Worm (Caenorhabditis elegans) whole organism, midembryonic: ENCODE results near the gene bgnt-1.5.
A peak's percentile ranks its signal among the peaks of the same experiment; 100 is the strongest.

Experiments
- T22C8.4 ChIP-seq: fragments of 200-800 bp; sonication (Bioruptor generic); IDR thresholded peaks from 2 replicates; pipeline ENCODE4 v1.3.6; 2022; ENCODE audit warnings: missing genetic modification characterization, missing compliant biosample characterization
- cog-1 ChIP-seq: sonication (generic microtip); optimal IDR thresholded peaks from 2 replicates; lab custom pipeline; 2016; ENCODE audit warnings: missing genetic modification characterization, missing compliant biosample characterization
- flt-1 ChIP-seq: fragments of 200-800 bp; sonication (Bioruptor generic); IDR thresholded peaks from 2 replicates; pipeline ENCODE4 v1.3.6; 2022; ENCODE audit warnings: missing genetic modification characterization, missing compliant biosample characterization
- klf-2 ChIP-seq: fragments of 200-800 bp; sonication (Bioruptor generic); conservative IDR thresholded peaks from 2 replicates; pipeline ENCODE4 v1.3.6; 2022; ENCODE audit warnings: missing genetic modification reagents, missing genetic modification characterization, missing compliant biosample characterization
- med-1 ChIP-seq: sonication (generic microtip); optimal IDR thresholded peaks from 2 replicates; lab custom pipeline; 2017; ENCODE audit warnings: missing genetic modification characterization, mild to moderate bottlenecking, missing compliant biosample characterization, antibody characterized with exemption, missing genetic modification reagents; ENCODE audit not compliant: insufficient read depth
- ref-1 ChIP-seq: fragments of 200-800 bp; sonication (Bioruptor generic); conservative IDR thresholded peaks from 2 replicates; pipeline ENCODE4 v1.3.6; 2022; ENCODE audit warnings: missing genetic modification reagents, missing genetic modification characterization, missing compliant biosample characterization
- tab-1 ChIP-seq: fragments of 200-800 bp; sonication (Bioruptor generic); IDR thresholded peaks from 2 replicates; pipeline ENCODE4 v1.3.6; 2022; ENCODE audit warnings: missing genetic modification characterization, missing compliant biosample characterization
- ztf-23 ChIP-seq: fragments of 200-800 bp; sonication (Bioruptor generic); IDR thresholded peaks from 2 replicates; pipeline ENCODE4 v1.3.6; 2022; ENCODE audit warnings: missing genetic modification reagents, missing genetic modification characterization, missing compliant biosample characterization
- ztf-29 ChIP-seq: fragments of 200-800 bp; sonication (Bioruptor generic); IDR thresholded peaks from 2 replicates; pipeline ENCODE4 v1.3.6; 2022; ENCODE audit warnings: missing genetic modification reagents, missing genetic modification characterization, missing compliant biosample characterization

bgnt-1.5 gene

DNA sequence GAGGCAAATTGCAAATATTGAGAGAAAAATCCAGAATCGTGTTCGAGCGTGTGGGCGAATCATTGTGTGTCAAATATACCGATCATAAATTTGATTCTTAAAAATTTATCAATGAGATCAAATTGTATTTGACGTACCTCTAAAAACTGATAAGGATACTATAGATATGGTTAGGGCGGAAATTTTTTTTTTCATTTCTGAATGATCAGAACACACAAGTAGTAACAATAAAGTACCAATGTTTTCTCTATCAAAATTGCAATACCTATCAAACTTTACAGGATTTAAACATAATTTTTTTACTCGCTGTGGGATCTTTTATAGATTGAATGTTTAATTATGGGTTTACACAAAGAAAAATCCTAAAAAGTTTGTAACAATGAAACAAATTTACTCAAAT is at the start of gene bgnt-1.5:
Gene bgnt-1.5, minus strand, starts transcription at position 101 of the 400 bp plus-strand sequence.
- TF ChIP-seq ztf-23 (GFP tag; lab: Robert Waterston, UW) (no peak), T22C8.4 (no peak), cog-1 (no peak), ztf-29 (GFP tag; lab: Robert Waterston, UW) (no peak), tab-1 (GFP tag; lab: Robert Waterston, UW) (no peak), ref-1 (GFP tag; lab: Robert Waterston, UW) (no peak), klf-2 (GFP tag; lab: Robert Waterston, UW) (no peak), med-1 (GFP tag; lab: Kevin White, UChicago) (no peak), flt-1 (no peak)

DNA sequence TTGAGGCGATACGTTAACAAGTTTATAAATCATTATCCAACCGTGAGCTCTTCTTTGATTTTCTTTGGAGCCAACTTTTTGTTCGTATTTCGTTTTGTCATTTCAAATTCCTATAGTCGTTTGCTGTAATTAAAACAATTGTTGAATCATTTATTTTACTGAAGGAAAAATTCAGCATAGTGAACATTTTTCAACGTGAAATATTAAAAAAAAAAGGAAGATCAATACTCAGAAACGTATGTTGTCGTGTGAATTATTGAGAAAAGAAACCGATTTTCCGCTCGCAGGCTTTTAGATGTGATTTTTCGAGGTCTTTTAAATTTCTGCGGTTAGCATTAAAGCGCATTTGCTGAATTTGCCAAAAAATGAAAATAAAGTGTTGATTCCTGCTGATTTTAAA is 46.7 kb upstream of the bgnt-1.5 start, which contains the start of gene phf-33:
Gene phf-33, minus strand, starts transcription at position 101 of the 400 bp plus-strand sequence.
- TF ChIP-seq ztf-29 (GFP tag; lab: Robert Waterston, UW), result no peak
- TF ChIP-seq flt-1, result no peak
- no peak for TF ChIP-seq ztf-23 (GFP tag; lab: Robert Waterston, UW)
- TF ChIP-seq ref-1 (GFP tag; lab: Robert Waterston, UW), result no peak
- TF ChIP-seq med-1 (GFP tag; lab: Kevin White, UChicago), result no peak
- no peak for TF ChIP-seq klf-2 (GFP tag; lab: Robert Waterston, UW)
- no peak for TF ChIP-seq T22C8.4
- no peak for TF ChIP-seq tab-1 (GFP tag; lab: Robert Waterston, UW)
- no peak for TF ChIP-seq cog-1

DNA sequence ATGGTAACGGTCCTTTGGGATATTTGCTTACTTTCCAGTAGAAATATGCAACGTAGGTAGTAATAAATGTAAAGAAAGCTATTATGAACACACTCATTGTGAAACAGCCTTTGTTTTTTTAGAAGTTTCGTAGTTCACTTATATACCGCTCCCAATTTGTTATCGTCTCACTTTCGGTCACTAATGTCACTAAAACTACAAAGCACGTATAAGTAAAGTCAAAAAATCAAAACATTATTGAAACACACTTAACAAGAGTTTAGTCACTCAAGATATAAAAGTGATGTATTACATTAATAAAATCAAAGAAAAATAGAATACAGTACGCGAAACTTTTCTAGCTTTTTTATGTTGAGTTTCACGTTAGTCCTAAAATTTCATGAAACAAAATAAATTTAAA is 41.9 kb upstream of the bgnt-1.5 start, which contains the start of gene cyp-14A3:
Gene cyp-14A3, minus strand, starts transcription at position 101 of the 400 bp plus-strand sequence.
- TF ChIP-seq flt-1, result no peak
- TF ChIP-seq med-1 (GFP tag; lab: Kevin White, UChicago), result no peak
- TF ChIP-seq ztf-29 (GFP tag; lab: Robert Waterston, UW), result no peak
- no peak for TF ChIP-seq T22C8.4
- TF ChIP-seq cog-1, result no peak
- TF ChIP-seq klf-2 (GFP tag; lab: Robert Waterston, UW), result no peak
- no peak for TF ChIP-seq ztf-23 (GFP tag; lab: Robert Waterston, UW)
- TF ChIP-seq ref-1 (GFP tag; lab: Robert Waterston, UW), result no peak
- no peak for TF ChIP-seq tab-1 (GFP tag; lab: Robert Waterston, UW)

DNA sequence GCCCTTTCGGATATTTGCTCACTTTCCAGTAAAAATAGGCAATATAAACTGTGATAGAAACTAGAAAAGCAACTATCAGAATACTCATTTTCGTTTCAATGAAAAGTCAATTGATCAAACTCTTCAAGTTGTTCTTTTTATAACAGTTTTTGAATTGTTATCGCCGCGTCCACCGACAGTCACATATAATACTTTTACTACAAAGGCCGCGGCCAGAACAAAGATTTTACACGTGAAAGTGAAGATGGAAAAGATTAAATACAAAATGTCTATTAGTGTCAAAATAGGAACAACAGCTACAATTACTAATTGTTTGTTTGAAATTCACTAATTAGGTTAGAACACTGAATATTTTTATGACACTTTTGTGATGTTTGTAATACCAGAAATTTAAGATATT is 37.4 kb upstream of the bgnt-1.5 start, which contains the start of gene cyp-14A2:
Gene cyp-14A2, minus strand, starts transcription at position 101 of the 400 bp plus-strand sequence.
- TF ChIP-seq ztf-23 (GFP tag; lab: Robert Waterston, UW), result no peak
- TF ChIP-seq flt-1, result no peak
- TF ChIP-seq klf-2 (GFP tag; lab: Robert Waterston, UW), result no peak
- TF ChIP-seq ztf-29 (GFP tag; lab: Robert Waterston, UW), result no peak
- no peak for TF ChIP-seq med-1 (GFP tag; lab: Kevin White, UChicago)
- TF ChIP-seq cog-1, result no peak
- no peak for TF ChIP-seq ref-1 (GFP tag; lab: Robert Waterston, UW)
- TF ChIP-seq T22C8.4, result no peak
- TF ChIP-seq tab-1 (GFP tag; lab: Robert Waterston, UW), result no peak

DNA sequence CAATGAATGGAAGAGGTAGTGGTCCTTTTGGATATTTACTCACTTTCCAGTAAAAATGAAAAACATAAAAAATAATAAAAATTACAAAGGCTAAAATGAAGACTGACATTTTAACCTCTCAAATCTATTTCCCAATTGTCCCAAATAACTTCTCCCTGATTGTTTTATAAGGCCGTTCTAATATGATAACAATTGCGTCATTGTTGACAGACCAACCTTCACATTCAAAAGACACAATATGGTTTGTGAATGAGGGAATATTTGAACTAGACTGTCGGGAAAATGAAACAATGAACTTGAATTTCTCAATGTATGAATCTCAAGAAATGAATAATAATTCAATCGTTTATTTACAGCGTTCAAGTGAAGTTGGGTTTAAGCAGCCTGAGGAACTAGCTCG is 35.1 kb upstream of the bgnt-1.5 start, which contains the start of gene cyp-14A1:
Gene cyp-14A1, minus strand, starts transcription at position 126 of the 400 bp plus-strand sequence.
- TF ChIP-seq ztf-23 (GFP tag; lab: Robert Waterston, UW) (no peak), med-1 (GFP tag; lab: Kevin White, UChicago) (no peak), tab-1 (GFP tag; lab: Robert Waterston, UW) (no peak), cog-1 (no peak), T22C8.4 (no peak), flt-1 (no peak), klf-2 (GFP tag; lab: Robert Waterston, UW) (no peak), ref-1 (GFP tag; lab: Robert Waterston, UW) (no peak), ztf-29 (GFP tag; lab: Robert Waterston, UW) (no peak)

DNA sequence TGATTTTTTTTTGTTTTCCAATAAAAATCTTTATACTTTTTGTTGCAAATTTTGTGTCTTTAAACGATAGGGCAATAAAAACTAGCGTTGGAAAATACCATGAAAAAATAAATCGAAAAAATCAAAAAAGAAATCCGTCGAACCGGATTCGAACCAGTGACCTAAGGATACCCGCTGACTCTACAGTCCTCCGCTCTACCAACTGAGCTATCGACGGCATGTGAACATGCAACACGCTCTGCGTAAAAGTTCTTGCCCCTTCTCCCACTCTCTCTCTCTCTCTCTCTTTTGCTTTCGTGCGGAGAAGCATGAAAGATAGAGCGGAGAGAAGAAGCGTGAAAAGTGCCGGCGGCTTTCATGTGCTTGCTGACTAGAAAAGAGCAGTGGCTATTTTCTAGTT is 32.4 kb upstream of the bgnt-1.5 start:
- peak; percentile 89 for TF ChIP-seq T22C8.4
- TF ChIP-seq cog-1, result peak; percentile 44
- peak; percentile 90 for TF ChIP-seq klf-2 (GFP tag; lab: Robert Waterston, UW)
- peak; percentile 77 for TF ChIP-seq ref-1 (GFP tag; lab: Robert Waterston, UW)
- peak; percentile 28 for TF ChIP-seq med-1 (GFP tag; lab: Kevin White, UChicago)
- peak; percentile 92 for TF ChIP-seq flt-1
- peak; percentile 92 for TF ChIP-seq tab-1 (GFP tag; lab: Robert Waterston, UW)
- peak; percentile 88 for TF ChIP-seq ztf-29 (GFP tag; lab: Robert Waterston, UW)
- TF ChIP-seq ztf-23 (GFP tag; lab: Robert Waterston, UW), result peak; percentile 94

DNA sequence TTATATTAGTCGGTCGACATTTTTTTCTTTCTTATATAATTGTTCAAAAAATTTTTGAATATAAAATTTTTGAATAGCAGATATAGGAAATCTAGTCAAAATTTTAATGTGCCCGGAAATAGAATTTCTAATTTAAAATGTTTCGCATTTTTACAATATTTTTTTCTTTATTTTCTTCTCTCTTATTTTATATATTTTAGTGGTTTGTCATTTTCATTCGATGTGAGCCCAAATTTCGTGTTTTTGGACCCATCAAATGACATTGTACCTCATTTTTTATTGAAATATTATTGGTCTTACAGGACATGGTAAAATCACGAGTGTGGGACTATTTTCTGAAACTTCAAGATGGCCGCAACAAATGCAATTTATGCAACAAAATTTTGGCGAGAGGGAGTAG is 30.0 kb upstream of the bgnt-1.5 start, which contains the start of gene K09A11.1:
Gene K09A11.1, plus strand, starts transcription at position 301 of the 400 bp plus-strand sequence.
- TF ChIP-seq ref-1 (GFP tag; lab: Robert Waterston, UW), result no peak
- no peak for TF ChIP-seq cog-1
- TF ChIP-seq klf-2 (GFP tag; lab: Robert Waterston, UW), result no peak
- TF ChIP-seq T22C8.4, result no peak
- no peak for TF ChIP-seq ztf-29 (GFP tag; lab: Robert Waterston, UW)
- TF ChIP-seq ztf-23 (GFP tag; lab: Robert Waterston, UW), result no peak
- TF ChIP-seq med-1 (GFP tag; lab: Kevin White, UChicago), result no peak

DNA sequence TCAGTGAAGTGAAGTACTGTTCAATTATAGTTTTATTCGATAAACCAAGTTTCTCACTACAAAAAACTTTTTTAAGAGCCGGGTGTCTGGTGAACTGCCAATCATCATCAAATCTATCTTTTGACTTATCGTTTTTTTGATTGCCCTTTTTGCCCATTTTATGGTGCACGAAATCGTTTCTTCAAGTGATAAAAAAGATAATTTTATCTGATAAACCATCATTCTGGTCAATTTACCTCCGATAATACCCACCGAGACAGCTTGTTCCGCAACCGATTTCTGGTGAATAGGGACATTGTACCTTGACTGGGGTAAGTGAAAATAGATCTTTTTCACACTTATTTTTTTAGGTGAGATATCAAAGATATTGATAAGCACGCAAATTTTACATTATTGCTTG is 25.4 kb upstream of the bgnt-1.5 start, which contains the start of gene K08H2.10:
Gene K08H2.10, plus strand, starts transcription at position 230 of the 400 bp plus-strand sequence.
- TF ChIP-seq klf-2 (GFP tag; lab: Robert Waterston, UW), result no peak
- no peak for TF ChIP-seq ztf-23 (GFP tag; lab: Robert Waterston, UW)
- TF ChIP-seq cog-1, result no peak
- TF ChIP-seq T22C8.4, result no peak
- no peak for TF ChIP-seq tab-1 (GFP tag; lab: Robert Waterston, UW)
- TF ChIP-seq med-1 (GFP tag; lab: Kevin White, UChicago), result no peak

DNA sequence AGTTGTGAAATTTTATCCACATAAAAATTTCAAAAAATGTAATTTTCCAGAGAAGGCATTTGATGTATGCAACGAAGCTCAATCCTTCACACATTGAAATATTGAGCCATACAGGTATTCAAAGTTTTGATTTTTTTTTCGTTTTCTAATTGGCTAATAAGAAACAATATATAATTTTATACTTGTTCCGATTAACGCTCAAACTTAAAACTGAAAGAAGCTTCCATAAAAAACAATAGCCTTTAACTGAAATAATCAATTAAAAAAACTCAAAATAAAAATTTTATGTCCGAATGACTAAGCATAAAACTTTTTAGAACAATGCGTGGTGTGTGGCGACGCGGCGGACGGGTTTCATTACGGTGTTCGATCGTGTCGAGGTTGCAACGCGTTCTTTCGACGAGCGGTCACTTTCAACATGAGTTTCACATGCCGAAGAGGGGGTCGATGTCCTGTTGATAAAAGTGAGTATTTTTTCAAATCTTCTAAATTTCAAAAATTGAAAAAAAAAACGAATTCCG is 19.8 kb upstream of the bgnt-1.5 start, which contains the start of gene nhr-32:
Gene nhr-32, plus strand, starts transcription at position 51 of the 521 bp plus-strand sequence.
- TF ChIP-seq cog-1 (no peak), klf-2 (GFP tag; lab: Robert Waterston, UW) (no peak), ztf-29 (GFP tag; lab: Robert Waterston, UW) (no peak), ref-1 (GFP tag; lab: Robert Waterston, UW) (no peak), med-1 (GFP tag; lab: Kevin White, UChicago) (no peak), ztf-23 (GFP tag; lab: Robert Waterston, UW) (no peak), T22C8.4 (no peak), flt-1 (no peak), tab-1 (GFP tag; lab: Robert Waterston, UW) (no peak)
